Fruit fly (Drosophila melanogaster): ENCODE results near the gene Nhe1.

Nhe1 gene

dm6 chr2L:72752-73435 is 33.6 kb downstream of the Nhe1 start (continued):
- no peak for TF ChIP-seq ac (GFP tag; optimal IDR thresholded peaks at IDR 0.05)
- TF ChIP-seq Drgx (GFP tag; IDR thresholded peaks at IDR 0.05) = 0 out of 2 replicates have a peak, but pooled peaks have one; percentile 11
- peak; percentile 45; the same call in 1 of the 2 replicates for TF ChIP-seq CG4730 (GFP tag; IDR thresholded peaks at IDR 0.05)
- TF ChIP-seq fd96Cb (tag; optimal IDR thresholded peaks at IDR 0.05) = no peak
- peak; percentile 75 for TF ChIP-seq CG15514 (GFP tag; optimal IDR thresholded peaks at IDR 0.05)
- TF ChIP-seq Hsf (GFP tag; optimal IDR thresholded peaks at IDR 0.05) = peak; percentile 18
- peak; percentile 23 for TF ChIP-seq HHEX (GFP tag; optimal IDR thresholded peaks at IDR 0.05)
- no peak for TF ChIP-seq Ada2b (GFP tag; IDR thresholded peaks at IDR 0.05)
- TF ChIP-seq en (GFP tag; optimal IDR thresholded peaks at IDR 0.05) = peak; percentile 7
- TF ChIP-seq CG11456 (GFP tag; IDR thresholded peaks at IDR 0.05) = no peak; the same call in 1 of the 3 replicates
- TF ChIP-seq CG3407 (GFP tag; optimal IDR thresholded peaks at IDR 0.05) = no peak
- TF ChIP-seq CG11247 (GFP tag; IDR thresholded peaks at IDR 0.05) = peak; percentile 76
- TF ChIP-seq trh (GFP tag; optimal IDR thresholded peaks at IDR 0.05) = no peak
- no peak for TF ChIP-seq CG32772 (GFP tag; IDR thresholded peaks at IDR 0.05)
- TF ChIP-seq ems (GFP tag; optimal IDR thresholded peaks at IDR 0.05) = no peak
- peak; percentile 62; the same call in 2 of the 3 replicates for TF ChIP-seq dysf (GFP tag; IDR thresholded peaks at IDR 0.05)
- TF ChIP-seq gcm2 (GFP tag; optimal IDR thresholded peaks at IDR 0.05) = no peak
- no peak for TF ChIP-seq emc (GFP tag; optimal IDR thresholded peaks at IDR 0.05)
- peak; percentile 24 for TF ChIP-seq CG12391 (tag; optimal IDR thresholded peaks at IDR 0.05)
- TF ChIP-seq cad (GFP tag; optimal IDR thresholded peaks at IDR 0.05) = no peak
- no peak for TF ChIP-seq cato (GFP tag; optimal IDR thresholded peaks at IDR 0.05; ENCODE audit: borderline replicate concordance)
- peak; percentile 20 for TF ChIP-seq CG16863 (GFP tag; optimal IDR thresholded peaks at IDR 0.05)
- TF ChIP-seq ase (GFP tag; IDR thresholded peaks at IDR 0.05) = 0 out of 3 replicates have a peak, but pooled peaks have one; percentile 51
- no peak for TF ChIP-seq Hr39 (optimal IDR thresholded peaks at IDR 0.05)
- peak; percentile 71 for TF ChIP-seq lilli (GFP tag; optimal IDR thresholded peaks at IDR 0.05)
- TF ChIP-seq ro (GFP tag; IDR thresholded peaks at IDR 0.05) = no peak
- TF ChIP-seq bbx (GFP tag; IDR thresholded peaks at IDR 0.05; ENCODE audit: partially characterized antibody) = peak; percentile 63
- TF ChIP-seq CG7987 (GFP tag; optimal IDR thresholded peaks at IDR 0.05) = peak; percentile 81
- TF ChIP-seq slp2 (GFP tag; optimal IDR thresholded peaks at IDR 0.05) = peak; percentile 28
- peak; percentile 19 for TF ChIP-seq CG13424 (tag; optimal IDR thresholded peaks at IDR 0.05)
- peak; percentile 91 for TF ChIP-seq CG8290 (GFP tag; optimal IDR thresholded peaks at IDR 0.05)
- TF ChIP-seq CG8290 (tag; optimal IDR thresholded peaks at IDR 0.05) = peak in 1 of 2 experiments; percentile 79
- TF ChIP-seq Side (GFP tag; optimal IDR thresholded peaks at IDR 0.05) = no peak
- no peak for TF ChIP-seq ERR (GFP tag; optimal IDR thresholded peaks at IDR 0.05)
- TF ChIP-seq CG3726 (GFP tag; IDR thresholded peaks at IDR 0.05) = no peak
- TF ChIP-seq CG10543 (GFP tag; optimal IDR thresholded peaks at IDR 0.05) = no peak
- no peak for TF ChIP-seq CG6854 (GFP tag; optimal IDR thresholded peaks at IDR 0.05)
- peak; percentile 70 for TF ChIP-seq Lhr (GFP tag; optimal IDR thresholded peaks at IDR 0.05)
- TF ChIP-seq Hmr (GFP tag; optimal IDR thresholded peaks at IDR 0.05) = peak; percentile 70
- TF ChIP-seq psq (GFP tag; optimal IDR thresholded peaks at IDR 0.05) = peak; percentile 96
- TF ChIP-seq CG7357 (GFP tag; IDR thresholded peaks at IDR 0.05) = no peak
- TF ChIP-seq CG17568 (GFP tag; optimal IDR thresholded peaks at IDR 0.05) = no peak
- TF ChIP-seq MTF-1 (GFP tag; optimal IDR thresholded peaks at IDR 0.05; ENCODE audit: borderline replicate concordance) = no peak
- TF ChIP-seq mld (GFP tag; IDR thresholded peaks at IDR 0.05; ENCODE audit: partially characterized antibody) = no peak
- TF ChIP-seq CG4854 (GFP tag; optimal IDR thresholded peaks at IDR 0.05) = peak; percentile 30
- TF ChIP-seq lmd (GFP tag; IDR thresholded peaks at IDR 0.05) = peak; percentile 25; the same call in 1 of the 2 replicates
- TF ChIP-seq tgo (GFP tag; IDR thresholded peaks at IDR 0.05) = no peak
- TF ChIP-seq Asciz (GFP tag; optimal IDR thresholded peaks at IDR 0.05) = peak; percentile 24
- TF ChIP-seq CG2199 (GFP tag; IDR thresholded peaks at IDR 0.05) = 0 out of 3 replicates have a peak, but pooled peaks have one; percentile 62
- TF ChIP-seq org-1 (GFP tag; optimal IDR thresholded peaks at IDR 0.05) = no peak
- no peak for TF ChIP-seq h (optimal IDR thresholded peaks at IDR 0.05)

Data from whole organism, embryonic.